Worm (Caenorhabditis elegans) whole organism, late embryonic: ENCODE results near the gene C03E10.1.

Experiments
- Y22D7AL.16 ChIP-seq: sonication (generic microtip); optimal IDR thresholded peaks from 2 replicates; lab custom pipeline; 2016; ENCODE audit warnings: missing genetic modification characterization, missing compliant biosample characterization
- hlh-13 ChIP-seq: fragments of 200-800 bp; sonication (Bioruptor generic); optimal IDR thresholded peaks from 2 replicates; lab custom pipeline; 2018; ENCODE audit warnings: mild to moderate bottlenecking, missing genetic modification characterization, missing compliant biosample characterization
- hlh-15 ChIP-seq: sonication (generic microtip); optimal IDR thresholded peaks from 2 replicates; lab custom pipeline; 2016; ENCODE audit warnings: missing genetic modification characterization, missing compliant biosample characterization
- hlh-30 ChIP-seq: sonication (generic microtip); optimal IDR thresholded peaks from 2 replicates; lab custom pipeline; 2017; ENCODE audit warnings: antibody characterized with exemption, missing genetic modification characterization, missing compliant biosample characterization; ENCODE audit not compliant: insufficient read depth
- hlh-8 ChIP-seq: sonication (generic microtip); optimal IDR thresholded peaks from 2 replicates; lab custom pipeline; 2016; ENCODE audit warnings: missing genotype, missing genetic modification characterization, missing compliant biosample characterization
- mec-3 ChIP-seq: sonication (generic microtip); optimal IDR thresholded peaks from 2 replicates; lab custom pipeline; 2016; ENCODE audit warnings: borderline replicate concordance, missing genetic modification characterization, missing compliant biosample characterization
- pqm-1 ChIP-seq: sonication (generic microtip); optimal IDR thresholded peaks from 2 replicates; lab custom pipeline; 2016; ENCODE audit warnings: missing genetic modification characterization, missing compliant biosample characterization
- syd-9 ChIP-seq: sonication (generic microtip); optimal IDR thresholded peaks from 2 replicates; lab custom pipeline; 2016; ENCODE audit warnings: mild to moderate bottlenecking, missing genetic modification characterization, moderate library complexity, missing compliant biosample characterization
- unc-86 ChIP-seq: sonication (generic microtip); optimal IDR thresholded peaks from 2 replicates; lab custom pipeline; 2016; ENCODE audit warnings: missing genetic modification characterization, missing compliant biosample characterization

DNA sequence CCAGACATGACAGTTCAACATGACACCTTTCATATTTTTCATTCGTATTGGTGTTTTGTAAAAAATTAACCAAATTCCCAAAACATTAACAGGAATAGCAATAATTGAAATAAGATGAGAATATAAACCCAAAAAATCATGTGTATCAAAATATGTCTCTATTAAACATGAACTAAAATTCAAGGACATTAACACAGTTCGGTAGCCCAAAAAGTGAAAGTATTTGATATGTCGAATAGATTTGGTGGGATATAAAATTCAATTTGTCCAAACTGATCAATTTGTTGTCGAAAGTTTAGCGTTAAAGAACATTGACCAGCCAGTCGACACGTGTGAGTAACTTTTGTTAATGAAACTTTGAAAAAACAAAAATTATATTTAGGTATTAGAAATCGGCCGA is 11.7 kb downstream of the C03E10.1 start, which contains the start of gene srh-46:
- TF ChIP-seq syd-9 (tag; lab: Kevin White, UChicago) (no peak), Y22D7AL.16 (tag; lab: Kevin White, UChicago) (no peak), hlh-8 (tag; lab: Kevin White, UChicago) (no peak), hlh-30 (tag; lab: Kevin White, UChicago) (no peak), pqm-1 (tag; lab: Kevin White, UChicago) (no peak), mec-3 (tag; lab: Kevin White, UChicago) (no peak), unc-86 (no peak), hlh-15 (tag; lab: Kevin White, UChicago) (no peak), hlh-13 (GFP tag; lab: Kevin White, UChicago) (no peak)
